Worm (Caenorhabditis elegans) whole organism, late embryonic: ENCODE data around the gene Y37D8A.2.

Experiments
- C08G9.2 ChIP-seq: sonication (generic microtip); optimal IDR thresholded peaks from 2 replicates; lab custom pipeline; 2016; ENCODE audit warnings: mild to moderate bottlenecking, missing genetic modification characterization, moderate library complexity, missing compliant biosample characterization
- F13H6.1 ChIP-seq: sonication (generic microtip); optimal IDR thresholded peaks from 2 replicates; lab custom pipeline; 2016; ENCODE audit warnings: missing genetic modification characterization, missing compliant biosample characterization
- ceh-19 ChIP-seq: fragments of 200-800 bp; sonication (Bioruptor generic); optimal IDR thresholded peaks from 2 replicates; lab custom pipeline; 2018; ENCODE audit warnings: mild to moderate bottlenecking, missing genetic modification characterization, missing compliant biosample characterization
- ceh-30 ChIP-seq: fragments of 150-350 bp; optimal IDR thresholded peaks from 2 replicates; lab custom pipeline; 2014; ENCODE audit warnings: missing biosample characterization, missing genetic modification characterization
- elt-4 ChIP-seq: sonication (generic microtip); optimal IDR thresholded peaks from 2 replicates; lab custom pipeline; 2016; ENCODE audit warnings: missing genetic modification characterization, missing compliant biosample characterization
- fkh-10 ChIP-seq: fragments of 150-350 bp; optimal IDR thresholded peaks from 2 replicates; lab custom pipeline; 2014; ENCODE audit warnings: missing biosample characterization, missing genetic modification reagents, missing genetic modification characterization
- hlh-30 ChIP-seq: sonication (generic microtip); optimal IDR thresholded peaks from 2 replicates; lab custom pipeline; 2017; ENCODE audit warnings: antibody characterized with exemption, missing genetic modification characterization, missing compliant biosample characterization; ENCODE audit not compliant: insufficient read depth
- lin-11 ChIP-seq: fragments of 200-800 bp; sonication (Bioruptor generic); optimal IDR thresholded peaks from 2 replicates; lab custom pipeline; 2018; ENCODE audit warnings: mild to moderate bottlenecking, missing genetic modification characterization, missing compliant biosample characterization
- nhr-232 ChIP-seq: sonication (generic microtip); optimal IDR thresholded peaks from 2 replicates; lab custom pipeline; 2016; ENCODE audit warnings: missing genetic modification characterization, missing compliant biosample characterization
- odd-2 ChIP-seq: sonication (generic microtip); optimal IDR thresholded peaks from 2 replicates; lab custom pipeline; 2017; ENCODE audit warnings: antibody characterized with exemption, mild to moderate bottlenecking, missing genetic modification characterization, missing compliant biosample characterization
- pha-4 ChIP-seq: fragments of 150-350 bp; optimal IDR thresholded peaks from 2 replicates; lab custom pipeline; 2018; ENCODE audit warnings: missing biosample characterization, missing genetic modification reagents, missing genetic modification characterization
- pqm-1 ChIP-seq: sonication (generic microtip); optimal IDR thresholded peaks from 2 replicates; lab custom pipeline; 2016; ENCODE audit warnings: missing genetic modification characterization, missing compliant biosample characterization
- tbx-2 ChIP-seq: sonication (generic microtip); optimal IDR thresholded peaks from 2 replicates; lab custom pipeline; 2016; ENCODE audit warnings: missing genetic modification characterization, missing compliant biosample characterization
- unc-55 ChIP-seq: sonication (generic microtip); optimal IDR thresholded peaks from 2 replicates; lab custom pipeline; 2017; ENCODE audit warnings: missing biosample characterization, missing genetic modification reagents, missing genetic modification characterization

DNA sequence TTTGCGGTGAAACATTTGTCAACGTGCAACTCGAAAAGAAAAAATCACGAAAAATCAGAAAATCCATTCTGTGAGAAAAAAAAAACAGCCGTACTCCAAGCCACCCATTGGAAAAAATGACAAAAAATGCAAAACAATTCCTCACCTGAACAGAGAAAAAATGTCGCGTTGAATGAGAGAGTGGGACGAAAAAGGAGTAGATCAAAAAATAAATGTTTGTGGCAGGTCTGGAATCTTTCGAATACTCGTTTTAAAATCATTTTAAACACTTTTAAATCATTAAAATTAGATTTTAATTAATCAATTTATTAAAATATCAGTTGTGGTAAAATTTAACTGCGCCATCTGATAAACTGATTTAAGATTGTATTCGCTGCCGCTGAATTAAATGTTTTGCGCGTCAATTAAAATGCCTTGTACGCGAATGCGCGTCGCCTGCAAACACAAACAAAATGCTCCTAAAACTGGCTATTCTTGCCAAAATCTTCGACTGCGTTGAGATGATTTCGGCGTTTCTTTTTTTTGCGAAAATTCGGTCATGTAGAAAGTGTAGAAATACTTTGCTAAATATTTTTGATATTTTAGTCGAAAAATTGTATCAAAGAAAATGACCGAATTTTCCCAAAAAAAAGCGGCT is 50.2 kb downstream of the Y37D8A.2 start, which contains the start of gene Y37D8A.6:
- no peak for TF ChIP-seq F13H6.1 (tag; lab: Kevin White, UChicago)
- no peak for TF ChIP-seq ceh-19 (GFP tag; lab: Kevin White, UChicago)
- TF ChIP-seq odd-2 = no peak
- no peak for TF ChIP-seq elt-4 (tag; lab: Kevin White, UChicago)
- no peak for TF ChIP-seq nhr-232 (tag; lab: Kevin White, UChicago)
- no peak for TF ChIP-seq hlh-30
- no peak for TF ChIP-seq pqm-1
- TF ChIP-seq unc-55 (GFP tag; lab: Kevin White, UChicago) = no peak
- no peak for TF ChIP-seq lin-11 (tag; lab: Kevin White, UChicago)
- no peak for TF ChIP-seq tbx-2
- no peak for TF ChIP-seq ceh-30 (tag; lab: Kevin White, UChicago)
- no peak for TF ChIP-seq fkh-10 (GFP tag; lab: Kevin White, UChicago)
- TF ChIP-seq pha-4 (tag; lab: Kevin White, UChicago) = no peak
- no peak for TF ChIP-seq C08G9.2
